Worm (Caenorhabditis elegans): Measurements from ENCODE around the gene B0244.6.

ce11 chrIII:5688246-5688645, 49.6 kb upstream of the B0244.6 start:
- no peak for TF ChIP-seq sea-1 (GFP tag; conservative IDR thresholded peaks at IDR 0.05)
- no peak for TF ChIP-seq ama-1 (optimal IDR thresholded peaks at IDR 0.05)
- TF ChIP-seq ceh-36 (tag; optimal IDR thresholded peaks at IDR 0.05): no peak
- no peak for TF ChIP-seq ets-7 (tag; optimal IDR thresholded peaks at IDR 0.05)

Data from whole organism, early embryonic.